Fruit fly (Drosophila melanogaster) whole organism, pupa: ENCODE results near the gene mRF1.

Experiments
- CG10348 ChIP-seq: fragments of 200-800 bp; sonication (Bioruptor generic); IDR thresholded peaks from 2 replicates; pipeline ENCODE4 v1.3.6; 2022; ENCODE audit warnings: missing biosample characterization, missing genetic modification characterization
- CG12605 ChIP-seq: fragments of 200-800 bp; sonication (Bioruptor generic); IDR thresholded peaks from 2 replicates; pipeline ENCODE4 v1.3.6; 2022; ENCODE audit warnings: missing biosample characterization, missing genetic modification characterization
- CG13204 ChIP-seq: fragments of 200-800 bp; sonication (Bioruptor generic); optimal IDR thresholded peaks from 2 replicates; lab custom pipeline; 2018; ENCODE audit warnings: missing biosample characterization, mild to moderate bottlenecking, missing genetic modification characterization, moderate library complexity
- CG14655 ChIP-seq: fragments of 200-800 bp; sonication (Bioruptor generic); optimal IDR thresholded peaks from 3 replicates; lab custom pipeline; 2017; ENCODE audit warnings: mild to moderate bottlenecking, missing biosample characterization, missing genetic modification reagents, missing genetic modification characterization
- CG15710 ChIP-seq: fragments of 200-800 bp; sonication (Bioruptor generic); optimal IDR thresholded peaks from 2 replicates; lab custom pipeline; 2018; ENCODE audit warnings: missing biosample characterization, mild to moderate bottlenecking, missing genetic modification characterization, moderate library complexity
- CG17806 ChIP-seq: fragments of 200-800 bp; sonication (Bioruptor generic); optimal IDR thresholded peaks from 2 replicates; lab custom pipeline; 2018; ENCODE audit warnings: missing biosample characterization, mild to moderate bottlenecking, missing genetic modification characterization, moderate library complexity
- CG32121 ChIP-seq: fragments of 200-800 bp; sonication (Bioruptor generic); IDR thresholded peaks from 2 replicates; pipeline ENCODE4 v1.3.6; 2022; ENCODE audit warnings: missing biosample characterization, missing genetic modification characterization
- CG34367 ChIP-seq: fragments of 200-800 bp; sonication (Bioruptor generic); optimal IDR thresholded peaks from 2 replicates; lab custom pipeline; 2018; ENCODE audit warnings: missing biosample characterization, mild to moderate bottlenecking, missing genetic modification characterization
- CG4496 ChIP-seq: fragments of 200-800 bp; sonication (Bioruptor generic); IDR thresholded peaks from 3 replicates; pipeline ENCODE4 v1.3.6; 2022; ENCODE audit warnings: missing biosample characterization, missing genetic modification characterization
- CG8159 ChIP-seq: fragments of 200-800 bp; sonication (Bioruptor generic); optimal IDR thresholded peaks from 3 replicates; lab custom pipeline; 2018; ENCODE audit warnings: missing biosample characterization, mild to moderate bottlenecking, missing genetic modification characterization, moderate library complexity
- CG8301 ChIP-seq: fragments of 200-800 bp; sonication (Bioruptor generic); optimal IDR thresholded peaks from 2 replicates; lab custom pipeline; 2018; ENCODE audit warnings: missing biosample characterization, mild to moderate bottlenecking, missing genetic modification characterization
- CG9948 ChIP-seq: fragments of 200-800 bp; sonication (Bioruptor generic); optimal IDR thresholded peaks from 2 replicates; lab custom pipeline; 2018; ENCODE audit warnings: missing biosample characterization, mild to moderate bottlenecking, missing genetic modification characterization, moderate library complexity
- D1 ChIP-seq: fragments of 200-800 bp; sonication (Bioruptor generic); optimal IDR thresholded peaks from 2 replicates; lab custom pipeline; 2018; ENCODE audit warnings: missing biosample characterization, mild to moderate bottlenecking, missing genetic modification characterization, moderate library complexity
- EcR ChIP-seq: fragments of 200-800 bp; sonication (Bioruptor generic); optimal IDR thresholded peaks from 3 replicates; lab custom pipeline; 2019; ENCODE audit warnings: missing biosample characterization, missing genetic modification characterization, mild to moderate bottlenecking, moderate library complexity, missing genetic modification reagents
- Ets98B ChIP-seq: fragments of 200-800 bp; sonication (Bioruptor generic); IDR thresholded peaks from 2 replicates; pipeline ENCODE4 v1.3.6; 2022; ENCODE audit warnings: missing biosample characterization, missing genetic modification characterization
- Pif1A ChIP-seq: fragments of 200-800 bp; sonication (Bioruptor generic); optimal IDR thresholded peaks from 3 replicates; lab custom pipeline; 2016; ENCODE audit warnings: missing biosample characterization, missing genetic modification characterization
- Pif1B ChIP-seq: fragments of 200-800 bp; sonication (Bioruptor generic); optimal IDR thresholded peaks from 3 replicates; lab custom pipeline; 2016; ENCODE audit warnings: missing biosample characterization, missing genetic modification characterization
- Snoo ChIP-seq: fragments of 200-800 bp; sonication (Bioruptor generic); optimal IDR thresholded peaks from 3 replicates; lab custom pipeline; 2017; ENCODE audit warnings: missing biosample characterization, mild to moderate bottlenecking, missing genetic modification characterization, inconsistent platforms
- fd96Ca ChIP-seq: fragments of 200-800 bp; sonication (Bioruptor generic); IDR thresholded peaks from 3 replicates; pipeline ENCODE4 v1.3.6; 2022; ENCODE audit warnings: missing biosample characterization, missing genetic modification characterization
- gl ChIP-seq: fragments of 200-800 bp; sonication (Bioruptor generic); optimal IDR thresholded peaks from 2 replicates; lab custom pipeline; 2018; ENCODE audit warnings: missing biosample characterization, mild to moderate bottlenecking, missing genetic modification characterization
- rn ChIP-seq: fragments of 200-800 bp; sonication (Bioruptor generic); IDR thresholded peaks from 2 replicates; pipeline ENCODE4 v1.3.6; 2022; ENCODE audit warnings: missing biosample characterization, missing genetic modification characterization

The mRF1 gene

dm6 chr2L:13229388-13229882, 9.7 kb downstream of the mRF1 start, which contains the start of gene CG16815:
Gene CG16815 (plus strand): TSS chr2L:13229832.
- TF ChIP-seq EcR (no peak), CG13204 (GFP tag; lab: Kevin White, UChicago) (no peak), CG15710 (tag; lab: Kevin White, UChicago) (no peak), Snoo (tag; lab: Kevin White, UChicago) (no peak), CG8159 (tag; lab: Kevin White, UChicago) (no peak), gl (no peak), CG14655 (no peak), rn (GFP tag; lab: Robert Waterston, UW) (no peak), D1 (tag; lab: Kevin White, UChicago) (no peak), CG17806 (no peak), CG9948 (tag; lab: Kevin White, UChicago) (no peak), CG32121 (GFP tag; lab: Robert Waterston, UW) (no peak), CG34367 (tag; lab: Kevin White, UChicago) (no peak), CG4496 (GFP tag; lab: Robert Waterston, UW) (no peak), CG8301 (tag; lab: Kevin White, UChicago) (no peak), CG10348 (no peak), Ets98B (GFP tag; lab: Robert Waterston, UW) (no peak)

- TF ChIP-seq CG10348 (no peak), CG12605 (no peak), CG13204 (GFP tag; lab: Kevin White, UChicago) (no peak), Snoo (tag; lab: Kevin White, UChicago) (no peak), fd96Ca (no peak), CG8301 (tag; lab: Kevin White, UChicago) (no peak), EcR (no peak), Pif1A (GFP tag; lab: Kevin White, UChicago) (no peak), CG4496 (GFP tag; lab: Robert Waterston, UW) (no peak), CG32121 (GFP tag; lab: Robert Waterston, UW) (no peak), CG9948 (tag; lab: Kevin White, UChicago) (no peak), CG17806 (no peak), Ets98B (GFP tag; lab: Robert Waterston, UW) (no peak), CG34367 (tag; lab: Kevin White, UChicago) (no peak), D1 (tag; lab: Kevin White, UChicago) (no peak), Pif1B (no peak), CG8159 (tag; lab: Kevin White, UChicago) (no peak), CG14655 (no peak)
Measured at dm6 chr2L:13231739-13232138, 12.0 kb downstream of the mRF1 start, which contains the start of gene Prosalpha6T. Gene Prosalpha6T (plus strand): TSS chr2L:13232039.

dm6 chr2L:13234610-13235489, 15.1 kb downstream of the mRF1 start, which contains the start of gene Mabi:
Gene Mabi (minus strand): TSS chr2L:13234660.
- no peak for TF ChIP-seq CG14655

- TF ChIP-seq fd96Ca (no peak), CG4496 (GFP tag; lab: Robert Waterston, UW) (no peak), CG13204 (GFP tag; lab: Kevin White, UChicago) (no peak), Pif1B (no peak), CG32121 (GFP tag; lab: Robert Waterston, UW) (no peak), CG8159 (tag; lab: Kevin White, UChicago) (no peak), Snoo (tag; lab: Kevin White, UChicago) (no peak), Ets98B (GFP tag; lab: Robert Waterston, UW) (no peak)
Measured at dm6 chr2L:13236194-13236593, 16.4 kb downstream of the mRF1 start, which contains the start of gene Jhbp14. Gene Jhbp14 (plus strand): TSS chr2L:13236494.

- no peak for TF ChIP-seq CG14655
- TF ChIP-seq CG9948 (tag; lab: Kevin White, UChicago) = no peak
- no peak for TF ChIP-seq CG15710 (tag; lab: Kevin White, UChicago)
- no peak for TF ChIP-seq CG13204 (GFP tag; lab: Kevin White, UChicago)
- TF ChIP-seq CG4496 (GFP tag; lab: Robert Waterston, UW) = no peak
- TF ChIP-seq CG10348 = no peak
- TF ChIP-seq CG8301 (tag; lab: Kevin White, UChicago) = no peak
- no peak for TF ChIP-seq D1 (tag; lab: Kevin White, UChicago)
- no peak for TF ChIP-seq EcR
- no peak for TF ChIP-seq CG34367 (tag; lab: Kevin White, UChicago)
- TF ChIP-seq gl = no peak
- TF ChIP-seq CG12605 = no peak
- TF ChIP-seq, all 21 proteins: peak for 0
Measured at dm6 chr2L:13239689-13240088, 19.9 kb downstream of the mRF1 start, which contains the start of gene Jhbp13. Gene Jhbp13 (plus strand): TSS chr2L:13239989.

dm6 chr2L:13244759-13245308, 25.1 kb downstream of the mRF1 start:
- TF ChIP-seq CG14655 (no peak), rn (GFP tag; lab: Robert Waterston, UW) (no peak), CG17806 (no peak), fd96Ca (no peak), CG8301 (tag; lab: Kevin White, UChicago) (no peak), Pif1A (GFP tag; lab: Kevin White, UChicago) (no peak), CG15710 (tag; lab: Kevin White, UChicago) (no peak), CG9948 (tag; lab: Kevin White, UChicago) (no peak), Snoo (tag; lab: Kevin White, UChicago) (no peak), CG4496 (GFP tag; lab: Robert Waterston, UW) (no peak), Pif1B (no peak), Ets98B (GFP tag; lab: Robert Waterston, UW) (no peak), CG32121 (GFP tag; lab: Robert Waterston, UW) (no peak), CG13204 (GFP tag; lab: Kevin White, UChicago) (no peak), D1 (tag; lab: Kevin White, UChicago) (no peak), EcR (no peak)
